Fruit fly (Drosophila melanogaster) whole organism, pupa: ENCODE results near the gene CG3430.
A peak's percentile ranks its signal among the peaks of the same experiment; 100 is the strongest.

Experiments used
- CG12605 ChIP-seq: fragments of 200-800 bp; sonication (Bioruptor generic); IDR thresholded peaks from 2 replicates; pipeline ENCODE4 v1.3.6; 2022; ENCODE audit warnings: missing biosample characterization, missing genetic modification characterization
- CG13204 ChIP-seq: fragments of 200-800 bp; sonication (Bioruptor generic); optimal IDR thresholded peaks from 2 replicates; lab custom pipeline; 2018; ENCODE audit warnings: missing biosample characterization, mild to moderate bottlenecking, missing genetic modification characterization, moderate library complexity
- CG15710 ChIP-seq: fragments of 200-800 bp; sonication (Bioruptor generic); optimal IDR thresholded peaks from 2 replicates; lab custom pipeline; 2018; ENCODE audit warnings: missing biosample characterization, mild to moderate bottlenecking, missing genetic modification characterization, moderate library complexity
- CG17806 ChIP-seq: fragments of 200-800 bp; sonication (Bioruptor generic); optimal IDR thresholded peaks from 2 replicates; lab custom pipeline; 2018; ENCODE audit warnings: missing biosample characterization, mild to moderate bottlenecking, missing genetic modification characterization, moderate library complexity
- CG32121 ChIP-seq: fragments of 200-800 bp; sonication (Bioruptor generic); IDR thresholded peaks from 2 replicates; pipeline ENCODE4 v1.3.6; 2022; ENCODE audit warnings: missing biosample characterization, missing genetic modification characterization
- CG34367 ChIP-seq: fragments of 200-800 bp; sonication (Bioruptor generic); optimal IDR thresholded peaks from 2 replicates; lab custom pipeline; 2018; ENCODE audit warnings: missing biosample characterization, mild to moderate bottlenecking, missing genetic modification characterization
- CG4496 ChIP-seq: fragments of 200-800 bp; sonication (Bioruptor generic); IDR thresholded peaks from 3 replicates; pipeline ENCODE4 v1.3.6; 2022; ENCODE audit warnings: missing biosample characterization, missing genetic modification characterization
- CG8159 ChIP-seq: fragments of 200-800 bp; sonication (Bioruptor generic); optimal IDR thresholded peaks from 3 replicates; lab custom pipeline; 2018; ENCODE audit warnings: missing biosample characterization, mild to moderate bottlenecking, missing genetic modification characterization, moderate library complexity
- CG8301 ChIP-seq: fragments of 200-800 bp; sonication (Bioruptor generic); optimal IDR thresholded peaks from 2 replicates; lab custom pipeline; 2018; ENCODE audit warnings: missing biosample characterization, mild to moderate bottlenecking, missing genetic modification characterization
- CG9948 ChIP-seq: fragments of 200-800 bp; sonication (Bioruptor generic); optimal IDR thresholded peaks from 2 replicates; lab custom pipeline; 2018; ENCODE audit warnings: missing biosample characterization, mild to moderate bottlenecking, missing genetic modification characterization, moderate library complexity
- EcR ChIP-seq: fragments of 200-800 bp; sonication (Bioruptor generic); optimal IDR thresholded peaks from 3 replicates; lab custom pipeline; 2019; ENCODE audit warnings: missing biosample characterization, missing genetic modification characterization, mild to moderate bottlenecking, moderate library complexity, missing genetic modification reagents
- Ets98B ChIP-seq: fragments of 200-800 bp; sonication (Bioruptor generic); IDR thresholded peaks from 2 replicates; pipeline ENCODE4 v1.3.6; 2022; ENCODE audit warnings: missing biosample characterization, missing genetic modification characterization
- Pif1A ChIP-seq: fragments of 200-800 bp; sonication (Bioruptor generic); optimal IDR thresholded peaks from 3 replicates; lab custom pipeline; 2016; ENCODE audit warnings: missing biosample characterization, missing genetic modification characterization
- Pif1B ChIP-seq: fragments of 200-800 bp; sonication (Bioruptor generic); optimal IDR thresholded peaks from 3 replicates; lab custom pipeline; 2016; ENCODE audit warnings: missing biosample characterization, missing genetic modification characterization
- Snoo ChIP-seq: fragments of 200-800 bp; sonication (Bioruptor generic); optimal IDR thresholded peaks from 3 replicates; lab custom pipeline; 2017; ENCODE audit warnings: missing biosample characterization, mild to moderate bottlenecking, missing genetic modification characterization, inconsistent platforms
- fd96Ca ChIP-seq: fragments of 200-800 bp; sonication (Bioruptor generic); IDR thresholded peaks from 3 replicates; pipeline ENCODE4 v1.3.6; 2022; ENCODE audit warnings: missing biosample characterization, missing genetic modification characterization
- gl ChIP-seq: fragments of 200-800 bp; sonication (Bioruptor generic); optimal IDR thresholded peaks from 2 replicates; lab custom pipeline; 2018; ENCODE audit warnings: missing biosample characterization, mild to moderate bottlenecking, missing genetic modification characterization
- rn ChIP-seq: fragments of 200-800 bp; sonication (Bioruptor generic); IDR thresholded peaks from 2 replicates; pipeline ENCODE4 v1.3.6; 2022; ENCODE audit warnings: missing biosample characterization, missing genetic modification characterization

CG3430 gene

dm6 chr2L:6956725-6957124 lies at the start of gene CG3430, which contains the start of gene CG13775:
Gene CG3430, plus strand, starts transcription at chr2L:6957008.
Gene CG13775, minus strand, starts transcription at chr2L:6956950.
- TF ChIP-seq CG15710 (tag; lab: Kevin White, UChicago) (no peak), CG32121 (GFP tag; lab: Robert Waterston, UW) (peak; percentile 35; the same call in 1 of the 2 replicates)

- TF ChIP-seq gl (tag; lab: Kevin White, UChicago) (no peak), CG17806 (tag; lab: Kevin White, UChicago) (no peak), CG32121 (GFP tag; lab: Robert Waterston, UW) (no peak), CG8301 (tag; lab: Kevin White, UChicago) (no peak), rn (GFP tag; lab: Robert Waterston, UW) (no peak), Ets98B (GFP tag; lab: Robert Waterston, UW) (no peak), CG34367 (tag; lab: Kevin White, UChicago) (no peak), CG4496 (GFP tag; lab: Robert Waterston, UW) (no peak), CG13204 (GFP tag; lab: Kevin White, UChicago) (no peak), Pif1A (GFP tag; lab: Kevin White, UChicago) (no peak), CG9948 (tag; lab: Kevin White, UChicago) (no peak), EcR (no peak)
Measured at dm6 chr2L:6907761-6908160, 49.0 kb upstream of the CG3430 start, which contains the start of the genes Polr1F and Rat1. Gene Polr1F, minus strand, starts transcription at chr2L:6907844. Gene Rat1, plus strand, starts transcription at chr2L:6908083.

DNA sequence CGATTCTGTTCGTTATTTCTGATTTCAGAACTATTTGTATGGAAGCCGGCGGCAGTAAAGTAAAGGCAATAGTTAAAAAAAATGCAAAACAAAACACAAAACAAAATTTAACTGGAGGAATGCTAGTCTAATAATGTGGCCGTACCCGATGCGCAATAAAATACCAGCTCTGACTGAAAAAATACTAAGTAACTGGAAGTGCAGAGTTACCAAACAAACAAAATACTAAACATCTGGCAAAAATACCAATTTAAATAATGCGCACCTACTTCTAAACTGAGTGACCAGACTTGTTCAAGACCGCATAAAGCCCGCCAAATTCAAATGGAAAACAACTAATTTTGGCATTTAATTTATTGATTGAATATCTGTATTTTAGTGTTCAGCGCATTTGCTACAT lies 42.8 kb upstream of the CG3430 start, which contains the start of gene Wee1:
Gene Wee1, minus strand, starts transcription at position 175 of the 400 bp plus-strand sequence.
- TF ChIP-seq Pif1A (GFP tag; lab: Kevin White, UChicago) (no peak), CG4496 (GFP tag; lab: Robert Waterston, UW) (no peak)

DNA sequence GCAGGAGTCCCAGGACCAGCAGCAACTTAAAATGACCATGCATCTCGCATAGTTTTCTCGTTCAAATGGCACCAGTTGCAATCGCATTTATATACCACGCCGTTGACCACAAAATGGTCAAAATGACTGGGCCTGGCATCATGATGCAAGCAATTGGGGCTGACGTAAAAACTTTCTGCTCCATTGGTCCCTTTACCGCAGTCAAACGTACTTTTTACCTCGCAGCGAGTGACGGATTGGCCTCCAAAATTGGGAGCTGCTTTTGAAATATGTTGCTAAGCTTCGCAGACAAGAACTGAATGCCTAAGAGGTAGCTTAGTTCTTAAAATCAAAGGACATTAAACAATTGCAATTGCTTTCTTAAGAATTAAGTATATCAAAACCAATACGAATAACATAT lies 40.5 kb upstream of the CG3430 start, which contains the start of gene CG32829:
Gene CG32829, minus strand, starts transcription at position 101 of the 400 bp plus-strand sequence.
- no peak for TF ChIP-seq CG9948 (tag; lab: Kevin White, UChicago)
- TF ChIP-seq Ets98B (GFP tag; lab: Robert Waterston, UW), result no peak
- no peak for TF ChIP-seq CG34367 (tag; lab: Kevin White, UChicago)

DNA sequence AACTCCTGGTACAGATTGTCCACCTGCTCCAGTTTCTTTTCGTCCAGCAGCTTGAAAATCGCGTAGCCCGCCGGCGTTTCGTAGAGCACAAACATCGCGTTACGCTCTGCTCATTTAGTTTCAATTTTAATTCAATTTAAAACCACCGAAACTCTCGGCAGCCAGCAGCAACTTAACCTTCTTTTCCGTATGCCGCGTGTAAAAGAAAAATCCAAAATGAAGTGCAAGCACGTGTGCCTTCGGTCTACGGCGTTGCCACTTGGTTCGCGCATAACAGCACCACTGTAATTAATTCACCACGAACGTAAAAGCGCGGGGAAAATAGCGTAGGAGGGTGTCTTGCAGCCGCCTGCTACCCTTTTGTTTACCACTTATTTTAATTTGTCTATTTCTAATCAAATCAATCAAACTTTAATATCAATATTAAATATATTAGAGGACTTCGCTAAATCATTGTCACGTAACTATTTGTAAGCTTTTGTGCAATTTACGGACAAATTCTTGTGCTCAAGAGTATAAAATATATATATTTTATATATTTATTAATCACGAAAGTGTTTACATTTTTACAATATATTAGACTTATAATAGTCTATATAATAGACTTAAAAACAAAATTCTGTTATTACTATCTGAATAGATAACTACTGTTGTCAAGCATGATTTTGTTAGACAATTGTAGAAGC lies 38.1 kb upstream of the CG3430 start, which contains the start of gene nop5:
Gene nop5, minus strand, starts transcription at position 227 of the 686 bp plus-strand sequence.
- TF ChIP-seq Pif1A (GFP tag; lab: Kevin White, UChicago) (no peak), CG9948 (tag; lab: Kevin White, UChicago) (peak; percentile 63), CG17806 (tag; lab: Kevin White, UChicago) (peak; percentile 44), CG15710 (tag; lab: Kevin White, UChicago) (peak; percentile 67), Snoo (tag; lab: Kevin White, UChicago) (peak; percentile 50)

DNA sequence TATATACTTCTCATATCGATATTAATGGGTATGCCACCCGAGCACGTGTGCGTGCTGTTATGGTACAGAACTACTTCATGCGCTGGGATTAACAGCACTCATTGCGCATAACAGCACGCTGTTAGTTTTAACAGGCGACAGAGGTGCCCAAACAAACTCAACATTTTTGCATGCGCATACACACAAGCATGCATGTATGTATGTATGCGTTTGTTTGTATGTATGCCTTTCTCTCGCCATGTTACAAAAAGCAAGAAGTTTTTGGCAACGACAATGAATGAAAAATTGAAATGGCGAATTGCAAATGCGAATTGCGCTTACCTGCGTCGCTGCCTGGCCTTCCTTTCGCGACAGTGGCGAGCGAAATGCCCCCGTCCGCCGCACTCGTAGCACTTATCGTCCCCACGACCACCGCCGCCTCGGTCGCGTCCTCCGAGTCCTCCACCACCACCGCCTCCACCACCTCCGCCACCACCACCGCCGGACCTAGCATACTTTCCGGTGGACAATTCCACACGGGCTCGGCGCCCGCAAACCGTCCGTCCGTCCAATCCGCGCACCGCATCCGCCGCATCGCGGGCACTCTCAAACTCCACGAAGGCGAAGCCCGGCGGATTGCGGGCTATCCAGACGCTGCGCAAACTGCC lies 37.5 kb upstream of the CG3430 start:
- TF ChIP-seq CG15710 (tag; lab: Kevin White, UChicago) (peak; percentile 4), fd96Ca (GFP tag; lab: Robert Waterston, UW) (no peak)

dm6 chr2L:6919850-6920660 lies 36.8 kb upstream of the CG3430 start, which contains the start of gene x16:
Gene x16, minus strand, starts transcription at chr2L:6920210.
- TF ChIP-seq CG8159 (tag; lab: Kevin White, UChicago) (peak; percentile 13), CG4496 (GFP tag; lab: Robert Waterston, UW) (no peak), Snoo (tag; lab: Kevin White, UChicago) (no peak)

DNA sequence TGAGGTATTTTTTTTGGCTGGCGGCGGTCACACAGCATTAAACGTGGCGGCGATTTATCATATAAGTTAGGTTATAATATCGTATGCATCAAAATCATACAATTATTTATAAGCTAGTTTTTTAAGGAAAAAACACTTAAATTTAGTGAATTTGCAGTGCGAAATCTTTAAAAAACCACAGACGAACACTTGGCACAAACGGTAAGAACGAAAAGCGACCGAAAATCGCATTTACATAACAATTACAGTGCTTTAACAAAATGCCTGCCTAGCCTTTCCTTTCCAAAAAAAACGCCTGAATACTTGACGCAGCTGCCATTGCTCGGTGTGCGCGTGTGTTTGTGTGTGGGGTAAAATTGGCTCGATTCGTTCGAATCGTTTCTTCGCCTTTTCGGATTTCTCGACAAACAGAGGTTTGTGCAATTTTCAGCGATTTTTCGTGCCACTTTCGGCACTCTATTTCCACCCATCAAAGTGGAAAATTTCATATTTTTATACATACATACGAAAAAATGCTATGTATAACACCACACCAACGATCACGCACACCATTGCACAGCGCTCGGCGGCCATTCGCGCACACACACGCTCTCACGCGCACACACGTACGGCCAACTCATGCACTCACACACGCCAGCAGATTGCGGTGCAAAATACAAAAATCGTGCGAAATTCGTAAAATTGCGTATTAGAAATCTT lies 36.0 kb upstream of the CG3430 start, which contains the start of gene Hrb27C:
Gene Hrb27C, plus strand, starts transcription at position 44 of the 699 bp plus-strand sequence.
- no peak for TF ChIP-seq CG13204 (GFP tag; lab: Kevin White, UChicago)
- TF ChIP-seq CG32121 (GFP tag; lab: Robert Waterston, UW), result no peak
- TF ChIP-seq fd96Ca (GFP tag; lab: Robert Waterston, UW), result no peak
- TF ChIP-seq CG4496 (GFP tag; lab: Robert Waterston, UW), result no peak
- peak; percentile 33; the same call in 1 of the 2 replicates for TF ChIP-seq Ets98B (GFP tag; lab: Robert Waterston, UW)
- no peak for TF ChIP-seq CG12605 (GFP tag; lab: Robert Waterston, UW)
- no peak for TF ChIP-seq Pif1A (GFP tag; lab: Kevin White, UChicago)
- TF ChIP-seq Pif1B (GFP tag; lab: Kevin White, UChicago), result no peak
